Fruit fly (Drosophila melanogaster): ENCODE results near the gene Clic.
A peak's percentile ranks its signal among the peaks of the same experiment; 100 is the strongest.

- TF ChIP-seq CTCF (GFP tag; optimal IDR thresholded peaks at IDR 0.05): peak; percentile 19
- no peak for TF ChIP-seq pros (GFP tag; optimal IDR thresholded peaks at IDR 0.05)
Measured at dm6 chrX:13811480-13811879, 10.6 kb downstream of the Clic start, which contains the start of gene CG11095.
